Worm (Caenorhabditis elegans): Measurements from ENCODE around the gene acr-17.
"Not testable (repeated sequence)": the region's sequence is repeated elsewhere in the genome, so short reads cannot be mapped to it uniquely, and the experiment has no call there.

acr-17 gene

DNA sequence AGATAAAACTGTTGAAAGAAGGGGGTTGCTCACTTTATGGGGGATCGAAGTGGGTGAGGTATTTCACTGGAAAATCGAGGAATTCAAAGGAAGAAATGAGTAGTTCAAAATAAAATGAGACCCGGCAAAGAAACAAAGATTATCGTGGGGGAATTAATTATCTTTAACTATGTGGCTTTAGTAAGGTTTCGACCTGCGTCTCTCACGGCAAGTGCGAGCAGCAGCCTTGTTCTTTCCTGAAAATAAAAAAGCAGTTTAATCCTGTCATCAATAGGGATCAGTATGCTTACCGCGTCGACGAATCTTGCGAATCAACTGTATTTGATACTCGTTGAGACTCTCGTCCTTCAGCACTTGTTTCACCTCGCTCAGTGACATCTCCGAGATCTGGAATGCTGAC, 13.4 kb downstream of the acr-17 start, which contains the start of gene srh-271:
Gene srh-271, minus strand, starts transcription at position 101 of the 400 bp plus-strand sequence.
- TF ChIP-seq dmd-8 (GFP tag; IDR thresholded peaks at IDR 0.05) (no peak), nhr-102 (tag; optimal IDR thresholded peaks at IDR 0.05) (no peak), dpl-1 (GFP tag; optimal IDR thresholded peaks at IDR 0.05) (no peak), nhr-76 (tag; optimal IDR thresholded peaks at IDR 0.05) (no peak), ztf-7 (tag; optimal IDR thresholded peaks at IDR 0.05) (no peak), mes-2 (tag; optimal IDR thresholded peaks at IDR 0.05; ENCODE audit: poor library complexity, severe bottlenecking) (no peak), nhr-42 (GFP tag; IDR thresholded peaks at IDR 0.05) (no peak), mxl-2 (GFP tag; conservative IDR thresholded peaks at IDR 0.05) (no peak), fos-1 (tag; optimal IDR thresholded peaks at IDR 0.05) (no peak), snpc-4 (tag; optimal IDR thresholded peaks at IDR 0.05) (no peak), Y105C5A.15 (GFP tag; IDR thresholded peaks at IDR 0.05) (no peak), lin-1 (GFP tag; IDR thresholded peaks at IDR 0.05) (no peak), unc-130 (GFP tag; optimal IDR thresholded peaks at IDR 0.05) (no peak), daf-12 (tag; optimal IDR thresholded peaks at IDR 0.05) (no peak), ceh-28 (tag; optimal IDR thresholded peaks at IDR 0.05) (no peak), daf-16 (GFP tag; optimal IDR thresholded peaks at IDR 0.05) (no peak), daf-16 (tag; optimal IDR thresholded peaks at IDR 0.05) (no peak), set-16 (GFP tag; IDR thresholded peaks at IDR 0.05) (no peak), T20F7.1 (GFP tag; optimal IDR thresholded peaks at IDR 0.05) (no peak), nhr-10 (tag; optimal IDR thresholded peaks at IDR 0.05) (no peak), mep-1 (tag; optimal IDR thresholded peaks at IDR 0.05) (no peak)

DNA sequence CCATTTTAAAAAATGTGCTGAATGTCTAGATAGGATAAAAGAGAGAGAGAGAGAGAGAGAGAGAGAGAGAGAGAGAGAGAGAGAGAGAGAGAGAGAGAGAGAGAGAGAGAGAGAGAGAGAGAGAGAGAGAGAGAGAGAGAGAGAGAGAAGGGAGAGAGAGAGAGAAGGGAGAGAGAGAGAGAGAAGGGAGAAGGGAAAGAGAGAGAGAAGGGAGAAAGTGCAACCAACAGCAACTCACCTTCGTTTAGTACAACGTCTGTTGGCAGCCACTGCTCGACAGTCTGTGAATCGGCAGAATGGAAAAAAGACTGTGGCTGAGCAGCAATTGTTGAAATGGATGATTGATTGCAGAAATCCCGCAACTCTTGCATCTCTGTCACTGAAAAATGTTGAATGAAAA, 15.3 kb downstream of the acr-17 start:
- no peak for TF ChIP-seq hmg-1.1 (GFP tag; IDR thresholded peaks at IDR 0.05)
- peak; percentile 78 for TF ChIP-seq set-16 (GFP tag; IDR thresholded peaks at IDR 0.05)
- TF ChIP-seq unc-62 (GFP tag; optimal IDR thresholded peaks at IDR 0.05 in 1 of 2): peak in 1 of 2 experiments; percentile 58
- TF ChIP-seq unc-62 (tag; optimal IDR thresholded peaks at IDR 0.05): no peak
- TF ChIP-seq F37D6.2 (tag; optimal IDR thresholded peaks at IDR 0.05): no peak
- TF ChIP-seq aha-1 (tag): peak; percentile 67
- TF ChIP-seq dmd-6 (GFP tag; IDR thresholded peaks at IDR 0.05): no peak
- no peak for TF ChIP-seq dmd-8 (GFP tag; IDR thresholded peaks at IDR 0.05)
- no peak for TF ChIP-seq hlh-30 (tag; optimal IDR thresholded peaks at IDR 0.05; ENCODE audit: insufficient read depth)
- no peak for TF ChIP-seq skn-1 (tag; optimal IDR thresholded peaks at IDR 0.05)
- TF ChIP-seq nhr-42 (GFP tag; IDR thresholded peaks at IDR 0.05): no peak
- TF ChIP-seq nhr-10 (tag; optimal IDR thresholded peaks at IDR 0.05): no peak
- no peak for TF ChIP-seq fos-1 (tag; optimal IDR thresholded peaks at IDR 0.05)
- TF ChIP-seq ztf-11 (tag; optimal IDR thresholded peaks at IDR 0.05): no peak
- no peak for TF ChIP-seq madf-5 (GFP tag; IDR thresholded peaks at IDR 0.05)
- no peak for TF ChIP-seq lir-3 (tag; optimal IDR thresholded peaks at IDR 0.05)
- TF ChIP-seq F10B5.3 (tag; optimal IDR thresholded peaks at IDR 0.05): no peak
- no peak for TF ChIP-seq nhr-6 (tag; optimal IDR thresholded peaks at IDR 0.05)
- TF ChIP-seq tra-1 (GFP tag; IDR thresholded peaks at IDR 0.05): no peak
- no peak for TF ChIP-seq hlh-11 (tag; optimal IDR thresholded peaks at IDR 0.05)

DNA sequence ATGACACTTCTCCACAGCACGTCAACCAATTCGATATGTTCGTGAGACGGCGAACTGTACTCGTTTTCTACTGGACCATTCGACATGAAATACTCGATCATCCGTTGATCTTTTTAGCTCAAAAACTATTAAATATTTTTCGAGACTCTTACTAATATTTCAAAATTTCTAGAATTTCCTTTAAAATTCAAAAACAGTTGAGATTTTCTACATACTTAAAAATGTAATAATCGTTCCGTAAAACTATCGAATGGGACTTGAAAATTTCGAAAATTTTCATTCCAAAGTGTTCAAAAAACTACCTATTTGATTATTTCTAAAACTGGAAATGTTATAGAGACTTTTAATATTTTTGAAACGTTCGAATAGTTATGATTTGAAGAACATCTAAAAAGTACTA, 16.9 kb downstream of the acr-17 start, which contains the start of gene sknr-1:
Gene sknr-1, minus strand, starts transcription at position 101 of the 400 bp plus-strand sequence.
- TF ChIP-seq mdt-29 (GFP tag; IDR thresholded peaks at IDR 0.05); unc-39 (tag; optimal IDR thresholded peaks at IDR 0.05); daf-19 (GFP tag; conservative IDR thresholded peaks at IDR 0.05): not testable (repeated sequence)
